Fruit fly (Drosophila melanogaster): Measurements from ENCODE around the gene CG13457.

DNA sequence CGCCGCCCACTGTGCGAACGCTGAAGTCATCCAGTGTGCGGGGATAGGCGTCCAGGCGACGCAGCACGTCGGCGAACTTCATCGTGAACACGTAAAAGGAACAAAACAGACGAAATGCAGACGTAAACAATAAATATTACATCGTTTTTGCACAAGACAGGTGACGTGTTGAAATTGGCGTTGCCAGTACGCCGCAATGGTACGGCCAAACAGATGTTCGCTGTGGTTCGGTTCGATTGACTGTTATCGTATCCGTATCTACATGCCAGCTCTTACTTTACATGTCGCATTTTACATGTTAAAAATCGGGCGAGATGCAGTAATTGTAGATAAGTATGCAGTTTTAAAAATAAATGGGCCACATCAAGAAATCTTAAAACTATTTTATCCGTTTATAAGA is 32.2 kb upstream of the CG13457 start, which contains the start of gene CG7011:
- no peak for TF ChIP-seq rn (GFP tag; IDR thresholded peaks at IDR 0.05)
- TF ChIP-seq CG14655 (GFP tag; optimal IDR thresholded peaks at IDR 0.05) = no peak
- no peak for TF ChIP-seq gl (tag; optimal IDR thresholded peaks at IDR 0.05)
- TF ChIP-seq Pif1A (GFP tag; optimal IDR thresholded peaks at IDR 0.05) = no peak
- TF ChIP-seq CG9948 (tag; optimal IDR thresholded peaks at IDR 0.05) = no peak

Measured in whole organism, pupa.